Fruit fly (Drosophila melanogaster): ENCODE results near the gene sob.

Gene sob

dm6 chr2L:3549742-3550141 lies 30.8 kb downstream of the sob start:
- TF ChIP-seq HLH106 (tag; optimal IDR thresholded peaks at IDR 0.05) (no peak), Abd-B (GFP tag; optimal IDR thresholded peaks at IDR 0.05) (no peak), sv (GFP tag; optimal IDR thresholded peaks at IDR 0.05) (no peak), dmrt93B (GFP tag; optimal IDR thresholded peaks at IDR 0.05) (no peak), psq (GFP tag; optimal IDR thresholded peaks at IDR 0.05) (no peak), Vsx2 (GFP tag; optimal IDR thresholded peaks at IDR 0.05; ENCODE audit: partially characterized antibody) (no peak), dsf (GFP tag; optimal IDR thresholded peaks at IDR 0.05; ENCODE audit: borderline replicate concordance) (no peak), Myc (optimal IDR thresholded peaks at IDR 0.05) (no peak), woc (GFP tag; optimal IDR thresholded peaks at IDR 0.05) (no peak), foxo (GFP tag; optimal IDR thresholded peaks at IDR 0.05) (no peak), jim (GFP tag; optimal IDR thresholded peaks at IDR 0.05) (no peak), pan (optimal IDR thresholded peaks at IDR 0.05) (no peak), h (GFP tag; optimal IDR thresholded peaks at IDR 0.05) (no peak), CG32264 (GFP tag; optimal IDR thresholded peaks at IDR 0.05) (no peak), sage (GFP tag; optimal IDR thresholded peaks at IDR 0.05) (no peak), Sp1 (GFP tag; optimal IDR thresholded peaks at IDR 0.05) (no peak), usp (GFP tag; optimal IDR thresholded peaks at IDR 0.05) (no peak), CG9705 (GFP tag; optimal IDR thresholded peaks at IDR 0.05) (no peak)

dm6 chr2L:3548879-3549278 lies 31.7 kb downstream of the sob start:
- no peak for TF ChIP-seq sage (GFP tag; optimal IDR thresholded peaks at IDR 0.05)
- no peak for TF ChIP-seq Sp1 (GFP tag; optimal IDR thresholded peaks at IDR 0.05)
- TF ChIP-seq OdsH (GFP tag; optimal IDR thresholded peaks at IDR 0.05): no peak
- TF ChIP-seq dsf (GFP tag; optimal IDR thresholded peaks at IDR 0.05; ENCODE audit: borderline replicate concordance): no peak
- TF ChIP-seq N (GFP tag; optimal IDR thresholded peaks at IDR 0.05): no peak
- TF ChIP-seq ey (GFP tag; optimal IDR thresholded peaks at IDR 0.05): no peak
- TF ChIP-seq fru (GFP tag; optimal IDR thresholded peaks at IDR 0.05): no peak
- no peak for TF ChIP-seq jim (GFP tag; optimal IDR thresholded peaks at IDR 0.05)
- no peak for TF ChIP-seq usp (GFP tag; optimal IDR thresholded peaks at IDR 0.05)
- TF ChIP-seq dmrt93B (GFP tag; optimal IDR thresholded peaks at IDR 0.05): no peak
- no peak for TF ChIP-seq Myc (optimal IDR thresholded peaks at IDR 0.05)
- no peak for TF ChIP-seq h (GFP tag; optimal IDR thresholded peaks at IDR 0.05)
- TF ChIP-seq sv (GFP tag; optimal IDR thresholded peaks at IDR 0.05): no peak

dm6 chr2L:3547512-3547911 lies 33.1 kb downstream of the sob start:
- no peak for TF ChIP-seq Vsx2 (GFP tag; optimal IDR thresholded peaks at IDR 0.05; ENCODE audit: partially characterized antibody)
- no peak for TF ChIP-seq dl (GFP tag; optimal IDR thresholded peaks at IDR 0.05; ENCODE audit: insufficient read depth in 1 of 2, partially characterized antibody in 2 of 2)
- no peak for TF ChIP-seq foxo (GFP tag; optimal IDR thresholded peaks at IDR 0.05)
- no peak for TF ChIP-seq pan (optimal IDR thresholded peaks at IDR 0.05)
- TF ChIP-seq Mio (GFP tag; optimal IDR thresholded peaks at IDR 0.05): no peak
- TF ChIP-seq usp (GFP tag; optimal IDR thresholded peaks at IDR 0.05): no peak
- no peak for TF ChIP-seq br (GFP tag; optimal IDR thresholded peaks at IDR 0.05)
- TF ChIP-seq Dfd (GFP tag; optimal IDR thresholded peaks at IDR 0.05): no peak
- no peak for TF ChIP-seq Sp1 (GFP tag; optimal IDR thresholded peaks at IDR 0.05)
- no peak for TF ChIP-seq jim (GFP tag; optimal IDR thresholded peaks at IDR 0.05)
- no peak for TF ChIP-seq CrebA (GFP tag; optimal IDR thresholded peaks at IDR 0.05; ENCODE audit: borderline replicate concordance)
- no peak for TF ChIP-seq sv (GFP tag; optimal IDR thresholded peaks at IDR 0.05)
- no peak for TF ChIP-seq Hnf4 (GFP tag; optimal IDR thresholded peaks at IDR 0.05)
- TF ChIP-seq GATAd (GFP tag; optimal IDR thresholded peaks at IDR 0.05): no peak
- no peak for TF ChIP-seq ey (GFP tag; optimal IDR thresholded peaks at IDR 0.05)
- no peak for TF ChIP-seq tai (GFP tag; optimal IDR thresholded peaks at IDR 0.05)
- no peak for TF ChIP-seq CG32264 (GFP tag; optimal IDR thresholded peaks at IDR 0.05)

- TF ChIP-seq Vsx2 (GFP tag; optimal IDR thresholded peaks at IDR 0.05; ENCODE audit: partially characterized antibody): peak; percentile 51
- peak; percentile 77 to 81 for TF ChIP-seq dl (GFP tag; optimal IDR thresholded peaks at IDR 0.05; ENCODE audit: insufficient read depth in 1 of 2, partially characterized antibody in 2 of 2)
- TF ChIP-seq Dfd (GFP tag; optimal IDR thresholded peaks at IDR 0.05): no peak
- TF ChIP-seq sv (GFP tag; optimal IDR thresholded peaks at IDR 0.05): no peak
- TF ChIP-seq h (GFP tag; optimal IDR thresholded peaks at IDR 0.05): peak; percentile 8
- no peak for TF ChIP-seq Hr78 (GFP tag; optimal IDR thresholded peaks at IDR 0.05)
- peak; percentile 15 for TF ChIP-seq br (GFP tag; optimal IDR thresholded peaks at IDR 0.05)
- peak; percentile 81 for TF ChIP-seq Dif (GFP tag; optimal IDR thresholded peaks at IDR 0.05; ENCODE audit: partially characterized antibody)
These were observed 35.4 kb downstream of the sob start for dm6 chr2L:3545033-3545666.

Data from whole organism, wandering third instar larva.